Fruit fly (Drosophila melanogaster) whole organism, wandering third instar larva: ENCODE measurements around the gene CG34404.

Experiments used
- Abd-B ChIP-seq: fragments of >200 bp; optimal IDR thresholded peaks from 2 replicates; lab custom pipeline; 2017; ENCODE audit warnings: missing biosample characterization, missing genetic modification characterization
- CG9705 ChIP-seq: fragments of 200-800 bp; sonication (Bioruptor generic); optimal IDR thresholded peaks from 2 replicates; lab custom pipeline; 2018; ENCODE audit warnings: missing biosample characterization, mild to moderate bottlenecking, missing genetic modification characterization
- CrebA ChIP-seq: fragments of 200-800 bp; sonication (Bioruptor generic); optimal IDR thresholded peaks from 2 replicates; lab custom pipeline; 2016; ENCODE audit warnings: missing biosample characterization, mild to moderate bottlenecking, missing genetic modification characterization, borderline replicate concordance
- HLH106 ChIP-seq: fragments of 200-800 bp; optimal IDR thresholded peaks from 3 replicates; lab custom pipeline; 2019; ENCODE audit warnings: missing biosample characterization, mild to moderate bottlenecking, missing genetic modification characterization, moderate library complexity
- Hr78 ChIP-seq: fragments of >200 bp; optimal IDR thresholded peaks from 2 replicates; lab custom pipeline; 2017; ENCODE audit warnings: missing biosample characterization, missing genetic modification characterization
- Hr83 ChIP-seq: fragments of 200-300 bp; sonication (Bioruptor generic); optimal IDR thresholded peaks from 2 replicates; lab custom pipeline; 2016; ENCODE audit warnings: missing biosample characterization, mild to moderate bottlenecking, missing genetic modification characterization, moderate library complexity; ENCODE audit not compliant: poor library complexity, severe bottlenecking
- Jra ChIP-seq: sonication (Bioruptor generic); optimal IDR thresholded peaks from 2 replicates; lab custom pipeline; 2016; ENCODE audit warnings: missing biosample characterization, missing genetic modification characterization
- N ChIP-seq: fragments of >200 bp; optimal IDR thresholded peaks from 2 replicates; lab custom pipeline; 2018; ENCODE audit warnings: missing biosample characterization, missing external identifiers, missing genetic modification characterization
- OdsH ChIP-seq: fragments of 200-800 bp; sonication (Bioruptor generic); optimal IDR thresholded peaks from 2 replicates; lab custom pipeline; 2016; ENCODE audit warnings: missing biosample characterization, mild to moderate bottlenecking, missing genetic modification characterization
- Vsx2 ChIP-seq: fragments of 200-300, 225-300 bp; sonication (Bioruptor generic); optimal IDR thresholded peaks from 2 replicates; lab custom pipeline; 2018; ENCODE audit warnings: missing biosample characterization, missing genetic modification characterization; ENCODE audit not compliant: partially characterized antibody
- fru ChIP-seq: fragments of 200-800 bp; sonication (Bioruptor generic); optimal IDR thresholded peaks from 3 replicates; lab custom pipeline; 2016; ENCODE audit warnings: missing biosample characterization, mild to moderate bottlenecking, missing genetic modification characterization
- h ChIP-seq: fragments of 200-800 bp; sonication (Bioruptor generic); optimal IDR thresholded peaks from 3 replicates; lab custom pipeline; 2016; ENCODE audit warnings: missing biosample characterization, mild to moderate bottlenecking, missing genetic modification characterization
- psq ChIP-seq: fragments of 200-800 bp; sonication (Bioruptor generic); optimal IDR thresholded peaks from 3 replicates; lab custom pipeline; 2017; ENCODE audit warnings: missing biosample characterization, mild to moderate bottlenecking, missing genetic modification characterization, moderate library complexity

DNA sequence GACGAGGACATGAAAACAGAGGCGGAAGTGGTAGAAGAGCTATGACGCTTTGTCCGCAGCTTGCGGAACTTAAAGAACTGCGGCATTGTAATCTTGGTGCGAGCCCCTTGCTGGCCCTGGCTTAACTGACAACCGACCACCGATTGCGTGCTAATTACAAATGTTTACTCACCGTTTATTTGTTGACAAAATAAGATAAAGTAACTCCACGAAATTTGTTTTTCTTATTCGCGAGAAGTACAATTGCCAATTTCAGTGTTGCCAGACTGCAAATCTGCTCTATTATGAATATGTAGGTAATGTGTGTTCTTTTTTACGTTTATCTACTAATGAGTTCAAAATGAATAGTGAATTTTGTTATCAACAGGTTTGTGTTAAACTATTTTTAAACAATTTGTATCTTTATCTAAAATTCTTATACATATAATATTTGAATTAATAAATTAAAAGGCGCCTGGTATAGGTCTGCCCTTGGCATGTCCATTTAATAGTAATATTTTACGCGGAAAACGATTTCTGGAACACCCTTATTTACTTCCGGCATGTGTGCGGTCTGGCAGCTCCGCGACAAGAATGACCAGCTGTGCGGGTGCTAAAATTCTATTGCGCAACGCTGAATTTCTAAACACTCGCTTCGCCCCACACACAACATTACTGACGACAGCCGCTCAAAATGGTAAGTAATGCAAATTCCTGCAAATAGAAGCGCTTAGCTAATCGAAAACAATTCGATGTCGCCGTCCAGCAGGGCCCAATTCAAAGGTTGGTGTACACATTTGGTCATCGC lies 10.6 kb downstream of the CG34404 start, which contains the start of the genes Atg4b and Hibch:
- TF ChIP-seq CG9705 (GFP tag; lab: Kevin White, UChicago) (peak; percentile 82), psq (GFP tag; lab: Kevin White, UChicago) (peak; percentile 73), CrebA (no peak), Abd-B (GFP tag; lab: Kevin White, UChicago) (no peak), h (GFP tag; lab: Kevin White, UChicago) (peak; percentile 76), Hr83 (no peak), OdsH (GFP tag; lab: Kevin White, UChicago) (peak; percentile 75), Hr78 (GFP tag; lab: Kevin White, UChicago) (no peak), HLH106 (tag; lab: Kevin White, UChicago) (peak; percentile 93), N (GFP tag; lab: Kevin White, UChicago) (no peak), Jra (GFP tag; lab: Kevin White, UChicago) (no peak), Vsx2 (GFP tag; lab: Kevin White, UChicago) (no peak), fru (peak; percentile 89)
